Worm (Caenorhabditis elegans): Measurements from ENCODE around the gene bus-5.

DNA sequence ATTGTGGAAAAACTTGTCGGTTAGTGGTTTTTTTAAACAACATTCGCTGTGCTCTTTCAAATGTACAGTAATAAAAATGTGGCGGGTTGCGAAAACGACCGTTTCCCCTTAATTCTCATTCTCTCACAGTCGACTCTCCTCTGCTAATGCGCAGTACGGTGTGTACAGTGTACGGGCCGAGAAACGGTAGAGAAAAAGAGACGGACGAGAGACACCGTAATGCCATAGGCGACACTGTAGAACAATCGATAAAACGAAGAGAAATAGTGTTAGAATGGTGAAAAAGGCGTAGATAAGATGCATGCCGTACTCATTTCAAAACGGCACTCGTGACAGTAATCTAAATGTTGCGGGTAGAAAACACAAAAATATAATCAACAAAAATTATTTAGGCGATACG is 22.4 kb downstream of the bus-5 start:
- TF ChIP-seq F49E8.2 (tag; optimal IDR thresholded peaks at IDR 0.05; ENCODE audit: insufficient read depth) (no peak), dpl-1 (GFP tag; optimal IDR thresholded peaks at IDR 0.05) (no peak), ama-1 (optimal IDR thresholded peaks at IDR 0.05) (no peak), ama-1 (GFP tag; optimal IDR thresholded peaks at IDR 0.05) (no peak), zim-3 (tag; optimal IDR thresholded peaks at IDR 0.05) (no peak), ZK185.1 (tag; optimal IDR thresholded peaks at IDR 0.05; ENCODE audit: poor library complexity, severe bottlenecking) (no peak), egl-18 (GFP tag; IDR thresholded peaks at IDR 0.05) (no peak), unc-62 (GFP tag; optimal IDR thresholded peaks at IDR 0.05) (peak; percentile 3)
